Fruit fly (Drosophila melanogaster) whole organism, prepupa: Measurements from ENCODE around the gene CG9536.

ENCODE experiments used
- Blimp-1 ChIP-seq: fragments of 200-800 bp; sonication (Bioruptor generic); optimal IDR thresholded peaks from 3 replicates; lab custom pipeline; 2017; ENCODE audit warnings: missing biosample characterization, missing genetic modification characterization, mild to moderate bottlenecking, moderate library complexity, missing genetic modification reagents
- CG10669 ChIP-seq: fragments of 200-800 bp; sonication (Bioruptor generic); optimal IDR thresholded peaks from 3 replicates; lab custom pipeline; 2018; ENCODE audit warnings: missing biosample characterization, mild to moderate bottlenecking, missing genetic modification characterization, moderate library complexity
- CG11294 ChIP-seq: fragments of 200-800 bp; sonication (Bioruptor generic); IDR thresholded peaks from 2 replicates; pipeline ENCODE4 v1.3.6; 2022; ENCODE audit warnings: missing biosample characterization, missing genetic modification characterization
- CG11762 ChIP-seq: fragments of 200-800 bp; sonication (Bioruptor generic); optimal IDR thresholded peaks from 3 replicates; lab custom pipeline; 2016; ENCODE audit warnings: missing biosample characterization, missing genetic modification characterization; ENCODE audit not compliant: insufficient read depth
- CG11902 ChIP-seq: fragments of 200-800 bp; sonication (Bioruptor generic); optimal IDR thresholded peaks from 3 replicates; lab custom pipeline; 2016; ENCODE audit warnings: missing biosample characterization, missing genetic modification characterization
- CG15336 ChIP-seq: fragments of 200-800 bp; sonication (Bioruptor generic); IDR thresholded peaks from 2 replicates; pipeline ENCODE4 v1.3.6; 2022; ENCODE audit warnings: missing biosample characterization, missing genetic modification characterization
- CG16779 ChIP-seq: fragments of 200-800 bp; sonication (Bioruptor generic); optimal IDR thresholded peaks from 3 replicates; lab custom pipeline; 2017; ENCODE audit warnings: missing biosample characterization, mild to moderate bottlenecking, missing genetic modification characterization
- CG3032 ChIP-seq: fragments of 200-800 bp; optimal IDR thresholded peaks from 2 replicates; lab custom pipeline; 2019; ENCODE audit warnings: missing biosample characterization, mild to moderate bottlenecking, missing genetic modification characterization, moderate library complexity
- CG31627 ChIP-seq: fragments of 200-800 bp; sonication (Bioruptor generic); optimal IDR thresholded peaks from 3 replicates; lab custom pipeline; 2016; ENCODE audit warnings: missing biosample characterization, missing genetic modification characterization
- CG32006 ChIP-seq: fragments of 200-800 bp; sonication (Bioruptor generic); optimal IDR thresholded peaks from 3 replicates; lab custom pipeline; 2017; ENCODE audit warnings: missing biosample characterization, mild to moderate bottlenecking, missing genetic modification characterization
- CG34406 ChIP-seq: fragments of 200-800 bp; sonication (Bioruptor generic); optimal IDR thresholded peaks from 3 replicates; lab custom pipeline; 2016; ENCODE audit warnings: missing biosample characterization, missing genetic modification characterization
- CG3919 ChIP-seq: fragments of 200-800 bp; sonication (Bioruptor generic); optimal IDR thresholded peaks from 3 replicates; lab custom pipeline; 2016; ENCODE audit warnings: missing biosample characterization, missing genetic modification characterization
- CG4318 ChIP-seq: fragments of 200-800 bp; sonication (Bioruptor generic); optimal IDR thresholded peaks from 3 replicates; lab custom pipeline; 2017; ENCODE audit warnings: missing biosample characterization, mild to moderate bottlenecking, missing genetic modification characterization
- CG6163 ChIP-seq: fragments of 200-800 bp; sonication (Bioruptor generic); IDR thresholded peaks from 3 replicates; pipeline ENCODE4 v1.3.6; 2022; ENCODE audit warnings: missing biosample characterization, missing genetic modification characterization
- CG6276 ChIP-seq: fragments of 200-800 bp; sonication (Bioruptor generic); optimal IDR thresholded peaks from 2 replicates; lab custom pipeline; 2017; ENCODE audit warnings: missing biosample characterization, mild to moderate bottlenecking, missing genetic modification characterization
- CG6808 ChIP-seq: fragments of 200-800 bp; sonication (Bioruptor generic); optimal IDR thresholded peaks from 3 replicates; lab custom pipeline; 2017; ENCODE audit warnings: missing biosample characterization, missing genetic modification characterization, mild to moderate bottlenecking, moderate library complexity, missing genetic modification reagents
- CG7368 ChIP-seq: fragments of 200-800 bp; sonication (Bioruptor generic); optimal IDR thresholded peaks from 3 replicates; lab custom pipeline; 2016; ENCODE audit warnings: missing biosample characterization, missing genetic modification characterization
- CG8119 ChIP-seq: fragments of 200-800 bp; sonication (Bioruptor generic); IDR thresholded peaks from 3 replicates; pipeline ENCODE4 v1.3.6; 2022; ENCODE audit warnings: missing biosample characterization, missing genetic modification characterization
- CG8632 ChIP-seq: fragments of 200-800 bp; sonication (Bioruptor generic); optimal IDR thresholded peaks from 3 replicates; lab custom pipeline; 2016; ENCODE audit warnings: missing biosample characterization, missing genetic modification characterization
- CG9139 ChIP-seq: fragments of 200-800 bp; sonication (Bioruptor generic); optimal IDR thresholded peaks from 3 replicates; lab custom pipeline; 2017; ENCODE audit warnings: missing biosample characterization, mild to moderate bottlenecking, missing genetic modification characterization
- Eip75B ChIP-seq: fragments of 200-800 bp; sonication (Bioruptor generic); optimal IDR thresholded peaks from 3 replicates; lab custom pipeline; 2016; ENCODE audit warnings: missing biosample characterization, missing genetic modification characterization
- Eip78C ChIP-seq: fragments of 200-800 bp; sonication (Bioruptor generic); peaks from one replicate; lab custom pipeline; 2016; ENCODE audit warnings: missing biosample characterization, missing genetic modification characterization
- Eip93F ChIP-seq: fragments of 200-800 bp; sonication (Bioruptor generic); optimal IDR thresholded peaks from 2 replicates; lab custom pipeline; 2016; ENCODE audit warnings: missing biosample characterization, mild to moderate bottlenecking, missing genetic modification characterization
- Gug ChIP-seq: fragments of 200-800 bp; sonication (Bioruptor generic); IDR thresholded peaks from 2 replicates; pipeline ENCODE4 v1.3.6; 2022; ENCODE audit warnings: missing biosample characterization, missing genetic modification characterization
- Hr39 ChIP-seq: fragments of 200-800 bp; sonication (Bioruptor generic); optimal IDR thresholded peaks from 2 replicates; lab custom pipeline; 2016; ENCODE audit warnings: missing biosample characterization, missing genetic modification characterization
- Hr4 ChIP-seq: fragments of 200-800 bp; sonication (Bioruptor generic); optimal IDR thresholded peaks from 3 replicates; lab custom pipeline; 2016; ENCODE audit warnings: missing biosample characterization, missing genetic modification characterization
- Met ChIP-seq: fragments of 200-800 bp; sonication (Bioruptor generic); optimal IDR thresholded peaks from 3 replicates; lab custom pipeline; 2016; ENCODE audit warnings: missing biosample characterization, missing genetic modification characterization
- OdsH ChIP-seq: fragments of 200-800 bp; sonication (Bioruptor generic); optimal IDR thresholded peaks from 3 replicates; lab custom pipeline; 2016; ENCODE audit warnings: missing biosample characterization, missing genetic modification characterization
- Smox ChIP-seq: fragments of 200-800 bp; sonication (Bioruptor generic); optimal IDR thresholded peaks from 3 replicates; lab custom pipeline; 2016; ENCODE audit warnings: missing biosample characterization, missing genetic modification characterization
- Sox102F ChIP-seq: fragments of 200-800 bp; sonication (Bioruptor generic); optimal IDR thresholded peaks from 2 replicates; lab custom pipeline; 2016; ENCODE audit warnings: missing biosample characterization, mild to moderate bottlenecking, missing genetic modification characterization
- Sox14 ChIP-seq: fragments of 200-800 bp; sonication (Bioruptor generic); optimal IDR thresholded peaks from 3 replicates; lab custom pipeline; 2016; ENCODE audit warnings: missing biosample characterization, missing genetic modification characterization
- Sox15 ChIP-seq: fragments of 200-800 bp; sonication (Bioruptor generic); optimal IDR thresholded peaks from 3 replicates; lab custom pipeline; 2016; ENCODE audit warnings: missing biosample characterization, missing genetic modification characterization
- achi ChIP-seq: fragments of 200-800 bp; sonication (Bioruptor generic); optimal IDR thresholded peaks from 3 replicates; lab custom pipeline; 2016; ENCODE audit warnings: missing biosample characterization, missing genetic modification characterization
- acj6 ChIP-seq: fragments of 200-800 bp; sonication (Bioruptor generic); optimal IDR thresholded peaks from 3 replicates; lab custom pipeline; 2016; ENCODE audit warnings: missing biosample characterization, missing genetic modification characterization
- dac ChIP-seq: fragments of 200-800 bp; sonication (Bioruptor generic); optimal IDR thresholded peaks from 2 replicates; lab custom pipeline; 2017; ENCODE audit warnings: missing biosample characterization, mild to moderate bottlenecking, missing genetic modification characterization
- dsx ChIP-seq: fragments of 200-800 bp; optimal IDR thresholded peaks from 3 replicates; lab custom pipeline; 2019; ENCODE audit warnings: missing biosample characterization, mild to moderate bottlenecking, missing genetic modification characterization, moderate library complexity; ENCODE audit not compliant: poor library complexity, severe bottlenecking
- eg ChIP-seq: fragments of 200-800 bp; sonication (Bioruptor generic); IDR thresholded peaks from 3 replicates; pipeline ENCODE4 v1.3.6; 2022; ENCODE audit warnings: missing biosample characterization, missing genetic modification characterization
- esn ChIP-seq: fragments of 200-800 bp; sonication (Bioruptor generic); optimal IDR thresholded peaks from 2 replicates; lab custom pipeline; 2016; ENCODE audit warnings: missing biosample characterization, mild to moderate bottlenecking, missing genetic modification characterization, moderate library complexity
- fd59A ChIP-seq: fragments of 200-800 bp; sonication (Bioruptor generic); optimal IDR thresholded peaks from 2 replicates; lab custom pipeline; 2017; ENCODE audit warnings: missing biosample characterization, mild to moderate bottlenecking, missing genetic modification characterization, missing genetic modification reagents
- fd85E ChIP-seq: fragments of 200-800 bp; sonication (Bioruptor generic); optimal IDR thresholded peaks from 3 replicates; lab custom pipeline; 2016; ENCODE audit warnings: missing biosample characterization, missing genetic modification characterization
- fkh ChIP-seq: fragments of 200-800 bp; sonication (Bioruptor generic); optimal IDR thresholded peaks from 3 replicates; lab custom pipeline; 2017; ENCODE audit warnings: missing biosample characterization, mild to moderate bottlenecking, missing genetic modification characterization, moderate library complexity
- lz ChIP-seq: fragments of 200-800 bp; sonication (Bioruptor generic); optimal IDR thresholded peaks from 3 replicates; lab custom pipeline; 2016; ENCODE audit warnings: missing biosample characterization, missing genetic modification characterization
- net ChIP-seq: fragments of 200-800 bp; sonication (Bioruptor generic); optimal IDR thresholded peaks from 3 replicates; lab custom pipeline; 2016; ENCODE audit warnings: missing biosample characterization, missing genetic modification characterization
- pdm3 ChIP-seq: fragments of 200-800 bp; sonication (Bioruptor generic); optimal IDR thresholded peaks from 3 replicates; lab custom pipeline; 2016; ENCODE audit warnings: missing biosample characterization, missing genetic modification characterization
- salr ChIP-seq, 2 experiments: fragments of 200-800 bp; sonication (Bioruptor generic); optimal IDR thresholded peaks; 3 replicates each; lab custom pipeline; 2016 to 2018; ENCODE audit warnings: missing biosample characterization in 2 of 2, missing genetic modification characterization in 2 of 2, mild to moderate bottlenecking in 1 of 2
- ss ChIP-seq, 2 experiments: fragments of 200-800 bp; sonication (Bioruptor generic); optimal IDR thresholded peaks; 2 replicates in 1 of 2; 3 replicates in 1 of 2; lab custom pipeline; 2017 to 2018; ENCODE audit warnings: mild to moderate bottlenecking in 2 of 2, missing biosample characterization in 2 of 2, missing genetic modification characterization in 2 of 2, moderate library complexity in 1 of 2

CG9536 gene

dm6 chr2L:6476753-6477152 is at the start of gene CG9536:
Gene CG9536, minus strand, starts transcription at chr2L:6476975.
- TF ChIP-seq esn (GFP tag; lab: Kevin White, UChicago) (no peak), eg (no peak), fkh (peak; percentile 7)

DNA sequence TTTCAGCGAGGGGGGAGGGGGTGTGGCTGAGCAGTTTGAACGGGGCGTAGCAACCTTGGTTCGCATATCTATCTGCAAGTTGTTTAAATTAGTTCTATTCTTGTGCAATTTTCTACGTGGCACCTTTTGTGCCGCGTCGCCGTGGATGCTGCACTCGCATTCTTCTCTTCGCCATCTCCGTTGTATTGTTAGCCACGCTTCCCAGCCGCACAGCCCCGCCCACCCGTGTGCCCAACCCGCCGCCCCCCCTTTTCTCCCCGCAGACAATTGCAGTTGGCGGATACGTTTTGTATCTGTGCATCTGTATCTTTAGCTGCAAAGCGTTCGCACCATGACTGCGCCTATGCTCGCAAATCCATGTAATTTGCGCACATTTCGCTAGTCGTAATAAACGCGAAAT is 37.2 kb upstream of the CG9536 start:
- no peak for TF ChIP-seq CG7368 (GFP tag; lab: Kevin White, UChicago)
- 0 out of 3 replicates have a peak, but pooled peaks have one; percentile 43 for TF ChIP-seq CG6163 (GFP tag; lab: Robert Waterston, UW)
- TF ChIP-seq CG11902 (GFP tag; lab: Kevin White, UChicago): no peak
- TF ChIP-seq CG8119: 0 out of 3 replicates have a peak, but pooled peaks have one; percentile 13
- TF ChIP-seq fd85E (GFP tag; lab: Kevin White, UChicago): no peak
- no peak for TF ChIP-seq esn (GFP tag; lab: Kevin White, UChicago)

DNA sequence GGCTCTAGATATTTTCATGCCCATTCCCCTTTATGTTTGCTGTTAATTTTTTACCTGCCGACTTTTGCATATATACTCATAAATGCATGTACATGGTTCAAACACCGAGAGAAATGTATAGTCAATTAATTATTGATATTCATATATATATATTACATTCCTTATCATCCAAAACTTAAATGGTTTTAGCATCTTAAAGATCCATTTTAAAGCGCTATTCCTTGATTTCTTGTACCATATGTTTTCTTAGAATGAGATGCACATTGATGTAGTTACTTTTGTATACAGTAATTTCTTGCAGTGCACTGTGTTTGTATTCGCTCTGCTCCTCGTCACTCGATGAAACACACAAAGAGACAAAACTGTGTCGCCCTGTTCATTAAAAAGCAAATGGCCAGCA is 31.9 kb upstream of the CG9536 start:
- no peak for TF ChIP-seq Eip93F (GFP tag; lab: Kevin White, UChicago)
- TF ChIP-seq achi (GFP tag; lab: Kevin White, UChicago): peak; percentile 66
- no peak for TF ChIP-seq fd59A (GFP tag; lab: Kevin White, UChicago)
- peak; percentile 37 for TF ChIP-seq Sox102F (GFP tag; lab: Kevin White, UChicago)
- peak; percentile 16 for TF ChIP-seq lz (GFP tag; lab: Kevin White, UChicago)
- peak; percentile 44 for TF ChIP-seq CG10669 (GFP tag; lab: Kevin White, UChicago)
- peak; percentile 64 for TF ChIP-seq CG8119
- peak; percentile 90 for TF ChIP-seq Eip78C
- TF ChIP-seq CG34406 (GFP tag; lab: Kevin White, UChicago): peak; percentile 70
- no peak for TF ChIP-seq Blimp-1
- peak; percentile 43 for TF ChIP-seq CG31627 (GFP tag; lab: Kevin White, UChicago)
- TF ChIP-seq CG32006 (GFP tag; lab: Kevin White, UChicago): peak; percentile 75
- peak; percentile 38 for TF ChIP-seq Eip75B
- TF ChIP-seq fd85E (GFP tag; lab: Kevin White, UChicago): no peak
- TF ChIP-seq CG9139 (GFP tag; lab: Kevin White, UChicago): peak; percentile 11
- peak; percentile 43 for TF ChIP-seq CG11762 (GFP tag; lab: Kevin White, UChicago)
- peak; percentile 68; the same call in 2 of the 3 replicates for TF ChIP-seq CG6163 (GFP tag; lab: Robert Waterston, UW)
- peak in 1 of 2 experiments; percentile 50 for TF ChIP-seq ss (GFP tag; optimal IDR thresholded peaks at IDR 0.05; lab: Kevin White, UChicago)
- TF ChIP-seq fkh: no peak
- peak; percentile 43 for TF ChIP-seq CG6276 (GFP tag; lab: Kevin White, UChicago)
- TF ChIP-seq CG16779: no peak
- TF ChIP-seq OdsH (GFP tag; lab: Kevin White, UChicago): peak; percentile 73
- peak; percentile 41 for TF ChIP-seq CG7368 (GFP tag; lab: Kevin White, UChicago)
- TF ChIP-seq CG4318 (GFP tag; lab: Kevin White, UChicago): peak; percentile 41
- peak; percentile 46 for TF ChIP-seq CG3032 (tag; lab: Kevin White, UChicago)
- no peak for TF ChIP-seq Smox (GFP tag; lab: Kevin White, UChicago)
- TF ChIP-seq CG15336 (GFP tag; lab: Robert Waterston, UW): peak; percentile 69
- TF ChIP-seq CG11294 (GFP tag; lab: Robert Waterston, UW): peak; percentile 25; the same call in 1 of the 2 replicates
- TF ChIP-seq dac (GFP tag; lab: Kevin White, UChicago): no peak
- TF ChIP-seq salr (GFP tag; optimal IDR thresholded peaks at IDR 0.05; lab: Kevin White, UChicago): peak in 1 of 2 experiments; percentile 12
- peak; percentile 54 for TF ChIP-seq pdm3 (GFP tag; lab: Kevin White, UChicago)
- TF ChIP-seq Hr39 (GFP tag; lab: Kevin White, UChicago): no peak
- peak; percentile 69 for TF ChIP-seq CG3919 (GFP tag; lab: Kevin White, UChicago)
- TF ChIP-seq Sox14 (GFP tag; lab: Kevin White, UChicago): peak; percentile 28
- TF ChIP-seq acj6: peak; percentile 68
- TF ChIP-seq Hr4: peak; percentile 58
- peak; percentile 37 for TF ChIP-seq Met
- peak; percentile 23 for TF ChIP-seq dsx
- TF ChIP-seq CG8632 (GFP tag; lab: Kevin White, UChicago): peak; percentile 74
- 0 out of 2 replicates have a peak, but pooled peaks have one; percentile 27 for TF ChIP-seq Gug (GFP tag; lab: Robert Waterston, UW)
- TF ChIP-seq CG6808 (GFP tag; lab: Kevin White, UChicago): peak; percentile 39
- peak; percentile 54 for TF ChIP-seq net (GFP tag; lab: Kevin White, UChicago)
- peak; percentile 57 for TF ChIP-seq Sox15 (GFP tag; lab: Kevin White, UChicago)
